Fruit fly (Drosophila melanogaster): ENCODE results near the gene CG16890.

DNA sequence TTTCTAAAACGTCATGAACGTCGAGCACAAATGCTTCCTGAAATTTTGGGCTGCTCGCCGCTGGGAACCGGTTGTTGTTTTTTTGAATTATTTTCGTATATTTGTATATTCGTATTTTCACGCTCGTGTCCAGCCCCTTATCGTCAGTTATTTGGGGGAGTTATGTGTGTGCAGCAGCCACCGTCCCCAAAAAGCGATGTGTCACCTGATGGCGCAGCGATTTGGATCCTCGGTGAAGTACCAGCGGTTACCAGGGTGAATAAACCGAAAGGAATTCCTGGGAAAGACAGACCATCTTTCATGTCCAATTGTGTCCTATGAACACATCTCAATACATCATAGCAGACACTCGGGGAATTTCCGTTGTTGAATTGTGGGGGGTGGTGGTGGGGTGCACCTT, 36.0 kb upstream of the CG16890 start:
- TF ChIP-seq psq (GFP tag; optimal IDR thresholded peaks at IDR 0.05) (no peak), CG11456 (GFP tag; IDR thresholded peaks at IDR 0.05) (no peak), ac (GFP tag; optimal IDR thresholded peaks at IDR 0.05) (no peak), CG16813 (GFP tag; IDR thresholded peaks at IDR 0.05; ENCODE audit: partially characterized antibody) (no peak), gcm2 (GFP tag; optimal IDR thresholded peaks at IDR 0.05) (no peak), CG17912 (GFP tag; optimal IDR thresholded peaks at IDR 0.05) (no peak), Hsf (GFP tag; optimal IDR thresholded peaks at IDR 0.05) (no peak), lov (optimal IDR thresholded peaks at IDR 0.05) (no peak), lov (GFP tag; IDR thresholded peaks at IDR 0.05) (no peak), usp (GFP tag; optimal IDR thresholded peaks at IDR 0.05) (no peak), CG14860 (GFP tag; IDR thresholded peaks at IDR 0.05; ENCODE audit: partially characterized antibody) (no peak), stc (GFP tag; IDR thresholded peaks at IDR 0.05) (no peak)
